Worm (Caenorhabditis elegans) whole organism, L2 larva: ENCODE results near the gene dhs-13.

ENCODE experiments used
- R02D3.7 ChIP-seq: fragments of 150-350 bp; optimal IDR thresholded peaks from 2 replicates; lab custom pipeline; 2014; ENCODE audit warnings: missing biosample characterization, missing genetic modification characterization
- ama-1 ChIP-seq: fragments of 150-350 bp; optimal IDR thresholded peaks from 2 replicates; lab custom pipeline; 2018; ENCODE audit warnings: inconsistent platforms
- ceh-16 ChIP-seq: fragments of 150-350 bp; optimal IDR thresholded peaks from 2 replicates; lab custom pipeline; 2014; ENCODE audit warnings: missing biosample characterization, missing genetic modification characterization
- egl-27 ChIP-seq: sonication (generic microtip); optimal IDR thresholded peaks from 3 replicates; lab custom pipeline; 2017; ENCODE audit warnings: missing biosample characterization, missing genetic modification reagents, missing genetic modification characterization
- lin-13 ChIP-seq: fragments of 150-350 bp; optimal IDR thresholded peaks from 2 replicates; lab custom pipeline; 2014; ENCODE audit warnings: missing biosample characterization, missing genetic modification reagents, missing genetic modification characterization
- mab-5 ChIP-seq: fragments of 150-350 bp; optimal IDR thresholded peaks from 2 replicates; lab custom pipeline; 2014; ENCODE audit warnings: missing biosample characterization, missing genetic modification characterization
- nhr-12 ChIP-seq: fragments of 150-350 bp; optimal IDR thresholded peaks from 2 replicates; lab custom pipeline; 2014; ENCODE audit warnings: missing biosample characterization, missing genetic modification characterization
- nhr-21 ChIP-seq: fragments of 150-350 bp; optimal IDR thresholded peaks from 2 replicates; lab custom pipeline; 2014; ENCODE audit warnings: missing biosample characterization, missing genetic modification characterization
- nhr-6 ChIP-seq: fragments of 150-350 bp; optimal IDR thresholded peaks from 2 replicates; lab custom pipeline; 2014; ENCODE audit warnings: missing biosample characterization, missing genetic modification characterization
- unc-39 ChIP-seq: fragments of 150-350 bp; optimal IDR thresholded peaks from 2 replicates; lab custom pipeline; 2014; ENCODE audit warnings: missing biosample characterization, missing genetic modification characterization

DNA sequence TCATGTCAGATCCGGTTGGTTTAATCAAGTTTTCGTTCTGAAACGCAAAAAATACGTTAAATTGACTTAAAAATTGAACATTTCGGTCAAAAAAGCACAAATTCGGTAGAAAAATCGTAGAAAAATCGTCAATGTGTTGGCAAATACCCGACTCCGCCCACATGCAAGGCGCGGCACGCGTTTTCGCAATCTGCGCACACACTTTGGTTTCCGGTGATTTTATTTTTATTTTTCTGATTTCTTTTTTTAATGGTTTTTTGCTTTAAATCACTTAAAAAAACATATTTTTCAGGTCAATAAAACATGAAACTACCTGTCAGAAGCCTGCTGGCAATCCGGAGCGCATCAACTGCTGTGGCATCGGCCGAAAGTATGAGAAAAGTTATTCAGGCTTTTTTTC is 49.8 kb upstream of the dhs-13 start, which contains the start of the genes gly-7 and mrpl-39:
- TF ChIP-seq nhr-12 (tag; lab: Kevin White, UChicago) (no peak), nhr-21 (no peak), R02D3.7 (tag; lab: Kevin White, UChicago) (no peak), lin-13 (GFP tag; lab: Kevin White, UChicago) (no peak), egl-27 (no peak), mab-5 (tag; lab: Kevin White, UChicago) (no peak), nhr-6 (tag; lab: Kevin White, UChicago) (no peak), unc-39 (tag; lab: Kevin White, UChicago) (no peak), ceh-16 (no peak), ama-1 (lab: Kevin White, UChicago) (no peak)
